Fruit fly (Drosophila melanogaster) whole organism, adult: ENCODE measurements around the gene CG15143.

ENCODE experiments used
- CG11617 ChIP-seq: fragments of 200-800 bp; sonication (Bioruptor generic); optimal IDR thresholded peaks from 2 replicates; lab custom pipeline; 2017; ENCODE audit warnings: mild to moderate bottlenecking, missing biosample characterization, missing genetic modification reagents, missing genetic modification characterization
- CG12768 ChIP-seq: fragments of 200-800 bp; sonication (Bioruptor generic); optimal IDR thresholded peaks from 2 replicates; lab custom pipeline; 2017; ENCODE audit warnings: missing biosample characterization, missing genetic modification characterization, mild to moderate bottlenecking, moderate library complexity, missing genetic modification reagents
- Hr96 ChIP-seq: fragments of 200-800 bp; sonication (Bioruptor generic); optimal IDR thresholded peaks from 2 replicates; lab custom pipeline; 2016; ENCODE audit warnings: missing biosample characterization, missing genetic modification characterization
- cic ChIP-seq: fragments of 200-800 bp; sonication (Bioruptor generic); optimal IDR thresholded peaks from 2 replicates; lab custom pipeline; 2017; ENCODE audit warnings: missing biosample characterization, mild to moderate bottlenecking, missing genetic modification characterization, moderate library complexity
- kay ChIP-seq: fragments of 200-800 bp; sonication (Bioruptor generic); peaks from one replicate; lab custom pipeline; 2016; ENCODE audit warnings: missing biosample characterization, missing genetic modification characterization, borderline replicate concordance
- pad ChIP-seq: fragments of 200-800 bp; sonication (Bioruptor generic); optimal IDR thresholded peaks from 3 replicates; lab custom pipeline; 2017; ENCODE audit warnings: missing biosample characterization, missing genetic modification characterization, mild to moderate bottlenecking, moderate library complexity, missing genetic modification reagents
- tj ChIP-seq: fragments of 200-800 bp; sonication (Bioruptor generic); optimal IDR thresholded peaks from 3 replicates; lab custom pipeline; 2017; ENCODE audit warnings: missing biosample characterization, mild to moderate bottlenecking, missing genetic modification characterization, moderate library complexity

DNA sequence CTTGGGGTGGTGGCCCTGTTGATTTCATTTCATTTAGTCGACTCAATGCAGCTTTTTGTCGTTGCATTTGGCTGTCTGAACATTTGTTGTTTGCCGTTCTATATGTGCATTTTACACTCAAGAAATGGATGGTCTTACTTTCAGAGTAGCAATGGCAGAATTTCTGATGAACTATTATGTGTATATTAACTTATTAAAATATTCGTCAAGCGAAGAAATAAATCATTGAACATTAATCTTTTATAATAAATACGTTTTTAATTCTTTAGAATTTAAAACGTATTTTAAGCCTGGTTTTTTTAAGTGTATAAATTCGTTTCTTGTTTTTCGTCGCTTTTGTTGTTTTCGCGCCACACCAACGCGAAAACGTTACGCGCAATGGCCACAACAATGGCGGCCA lies 48.7 kb upstream of the CG15143 start:
- TF ChIP-seq CG12768 (no peak), tj (GFP tag; lab: Kevin White, UChicago) (no peak), pad (GFP tag; lab: Kevin White, UChicago) (no peak), Hr96 (GFP tag; lab: Kevin White, UChicago) (no peak), cic (no peak), CG11617 (GFP tag; lab: Kevin White, UChicago) (no peak), kay (GFP tag; lab: Kevin White, UChicago) (no peak)
